Worm (Caenorhabditis elegans) whole organism, young adult: Measurements from ENCODE around the gene Y66D12A.21.

Experiments
- B0019.2 ChIP-seq: fragments of 200-800 bp; sonication (Bioruptor generic); conservative IDR thresholded peaks from 2 replicates; pipeline ENCODE4 v1.3.6; 2022; ENCODE audit warnings: missing genetic modification reagents, missing genetic modification characterization, missing compliant biosample characterization
- B0035.1 ChIP-seq: sonication (generic microtip); optimal IDR thresholded peaks from 2 replicates; lab custom pipeline; 2016; ENCODE audit warnings: missing genetic modification characterization, mild to moderate bottlenecking, missing compliant biosample characterization, missing genotype, missing genetic modification reagents
- B0336.3 ChIP-seq: fragments of 200-800 bp; sonication (Bioruptor generic); IDR thresholded peaks from 2 replicates; pipeline ENCODE4 v1.3.6; 2022; ENCODE audit warnings: missing genetic modification characterization, missing compliant biosample characterization
- D2030.7 ChIP-seq: fragments of 200-800 bp; sonication (Bioruptor generic); IDR thresholded peaks from 2 replicates; pipeline ENCODE4 v1.3.6; 2022; ENCODE audit warnings: missing genetic modification reagents, missing genetic modification characterization, missing compliant biosample characterization
- F10E7.11 ChIP-seq: sonication (generic microtip); optimal IDR thresholded peaks from 2 replicates; lab custom pipeline; 2017; ENCODE audit warnings: mild to moderate bottlenecking, missing genetic modification characterization, moderate library complexity, missing compliant biosample characterization
- F39B2.1 ChIP-seq: fragments of 200-800 bp; sonication (Bioruptor generic); IDR thresholded peaks from 2 replicates; pipeline ENCODE4 v1.3.6; 2022; ENCODE audit warnings: missing genetic modification reagents, missing genetic modification characterization, missing compliant biosample characterization
- F49E8.2 ChIP-seq: sonication (generic microtip); optimal IDR thresholded peaks from 3 replicates; lab custom pipeline; 2017; ENCODE audit warnings: missing genetic modification characterization, mild to moderate bottlenecking, missing compliant biosample characterization, antibody characterized with exemption, moderate library complexity; ENCODE audit not compliant: insufficient read depth
- F52B5.7 ChIP-seq: sonication (generic microtip); optimal IDR thresholded peaks from 2 replicates; lab custom pipeline; 2016; ENCODE audit warnings: mild to moderate bottlenecking, missing genetic modification characterization, missing compliant biosample characterization
- F57A8.1 ChIP-seq: fragments of 200-800 bp; sonication (Bioruptor generic); optimal IDR thresholded peaks from 2 replicates; lab custom pipeline; 2018; ENCODE audit warnings: mild to moderate bottlenecking, missing genetic modification characterization, moderate library complexity, missing compliant biosample characterization
- K11D2.4 ChIP-seq: fragments of 200-800 bp; sonication (Bioruptor generic); IDR thresholded peaks from 2 replicates; pipeline ENCODE4 v1.3.6; 2022; ENCODE audit warnings: missing genetic modification reagents, missing genetic modification characterization, missing compliant biosample characterization
- T07F8.4 ChIP-seq: sonication (generic microtip); optimal IDR thresholded peaks from 2 replicates; lab custom pipeline; 2016; ENCODE audit warnings: mild to moderate bottlenecking, missing genetic modification characterization, moderate library complexity, missing compliant biosample characterization
- Y53G8AR.9 ChIP-seq: fragments of 200-800 bp; sonication (Bioruptor generic); conservative IDR thresholded peaks from 2 replicates; pipeline ENCODE4 v1.3.6; 2022; ENCODE audit warnings: missing genetic modification reagents, missing genetic modification characterization, missing compliant biosample characterization
- athp-1 ChIP-seq: sonication (generic microtip); optimal IDR thresholded peaks from 2 replicates; lab custom pipeline; 2017; ENCODE audit warnings: mild to moderate bottlenecking, missing genetic modification characterization, missing compliant biosample characterization
- ceh-100 ChIP-seq: fragments of 200-800 bp; sonication (Bioruptor generic); IDR thresholded peaks from 2 replicates; pipeline ENCODE4 v1.3.6; 2022; ENCODE audit warnings: missing genetic modification reagents, missing genetic modification characterization, missing compliant biosample characterization
- ceh-79 ChIP-seq: sonication (generic microtip); optimal IDR thresholded peaks from 2 replicates; lab custom pipeline; 2017; ENCODE audit warnings: mild to moderate bottlenecking, missing genetic modification characterization, missing compliant biosample characterization
- chd-7 ChIP-seq: sonication (generic microtip); optimal IDR thresholded peaks from 2 replicates; lab custom pipeline; 2016; ENCODE audit warnings: mild to moderate bottlenecking, missing genetic modification characterization, moderate library complexity, missing compliant biosample characterization
- die-1 ChIP-seq: sonication (generic microtip); optimal IDR thresholded peaks from 2 replicates; lab custom pipeline; 2016; ENCODE audit warnings: missing genotype, mild to moderate bottlenecking, missing genetic modification characterization, missing compliant biosample characterization
- dox-1 ChIP-seq: fragments of 200-800 bp; sonication (Bioruptor generic); IDR thresholded peaks from 2 replicates; pipeline ENCODE4 v1.3.6; 2022; ENCODE audit warnings: missing genetic modification reagents, missing genetic modification characterization, missing compliant biosample characterization
- dpff-1 ChIP-seq: sonication (generic microtip); optimal IDR thresholded peaks from 2 replicates; lab custom pipeline; 2017; ENCODE audit warnings: mild to moderate bottlenecking, missing genetic modification characterization, missing compliant biosample characterization
- egl-44 ChIP-seq: fragments of 200-800 bp; sonication (Bioruptor generic); IDR thresholded peaks from 2 replicates; pipeline ENCODE4 v1.3.6; 2022; ENCODE audit warnings: missing genetic modification reagents, missing genetic modification characterization, missing compliant biosample characterization
- egrh-3 ChIP-seq: fragments of 200-800 bp; sonication (Bioruptor generic); IDR thresholded peaks from 2 replicates; pipeline ENCODE4 v1.3.6; 2022; ENCODE audit warnings: missing genetic modification reagents, missing genetic modification characterization, missing compliant biosample characterization
- ets-4 ChIP-seq: fragments of 200-800 bp; sonication (Bioruptor generic); optimal IDR thresholded peaks from 2 replicates; lab custom pipeline; 2018; ENCODE audit warnings: mild to moderate bottlenecking, missing genetic modification characterization, missing compliant biosample characterization
- hmg-1.2 ChIP-seq: fragments of 200-800 bp; sonication (Bioruptor generic); IDR thresholded peaks from 2 replicates; pipeline ENCODE4 v1.3.6; 2022; ENCODE audit warnings: missing genetic modification reagents, missing genetic modification characterization, missing compliant biosample characterization
- hmg-20 ChIP-seq: fragments of 200-800 bp; sonication (Bioruptor generic); IDR thresholded peaks from 2 replicates; pipeline ENCODE4 v1.3.6; 2022; ENCODE audit warnings: missing genetic modification reagents, missing genetic modification characterization, missing compliant biosample characterization
- lag-1 ChIP-seq: fragments of 200-800 bp; sonication (Bioruptor generic); IDR thresholded peaks from 2 replicates; pipeline ENCODE4 v1.3.6; 2022; ENCODE audit warnings: missing genetic modification reagents, missing genetic modification characterization, missing compliant biosample characterization
- let-607 ChIP-seq, 2 experiments: fragments of 200-800 bp in 1 of 2; sonication (Bioruptor generic) in 1 of 2; sonication (generic microtip) in 1 of 2; optimal IDR thresholded peaks; 2 replicates each; lab custom pipeline; 2016 to 2018; ENCODE audit warnings: mild to moderate bottlenecking in 2 of 2, missing compliant biosample characterization in 2 of 2, missing genetic modification characterization in 2 of 2, moderate library complexity in 2 of 2, missing genotype in 1 of 2
- lin-26 ChIP-seq: fragments of 200-800 bp; sonication (Bioruptor generic); IDR thresholded peaks from 2 replicates; pipeline ENCODE4 v1.3.6; 2022; ENCODE audit warnings: missing genetic modification reagents, missing genetic modification characterization, missing compliant biosample characterization
- lin-54 ChIP-seq: fragments of 200-800 bp; sonication (Bioruptor generic); optimal IDR thresholded peaks from 2 replicates; lab custom pipeline; 2018; ENCODE audit warnings: mild to moderate bottlenecking, missing genetic modification characterization, missing compliant biosample characterization
- madf-10 ChIP-seq: sonication (generic microtip); optimal IDR thresholded peaks from 2 replicates; lab custom pipeline; 2016; ENCODE audit warnings: mild to moderate bottlenecking, missing genetic modification characterization, missing compliant biosample characterization
- madf-6 ChIP-seq: fragments of 200-800 bp; sonication (Bioruptor generic); IDR thresholded peaks from 2 replicates; pipeline ENCODE4 v1.3.6; 2022; ENCODE audit warnings: missing genetic modification reagents, missing genetic modification characterization, missing compliant biosample characterization
- mcd-1 ChIP-seq: fragments of 200-800 bp; sonication (Bioruptor generic); IDR thresholded peaks from 2 replicates; pipeline ENCODE4 v1.3.6; 2022; ENCODE audit warnings: missing genetic modification reagents, missing genetic modification characterization, missing compliant biosample characterization
- nfyb-1 ChIP-seq: fragments of 200-800 bp; sonication (Bioruptor generic); IDR thresholded peaks from 2 replicates; pipeline ENCODE4 v1.3.6; 2022; ENCODE audit warnings: missing genetic modification reagents, missing genetic modification characterization, missing compliant biosample characterization
- nhr-120 ChIP-seq: fragments of 200-800 bp; sonication (Bioruptor generic); IDR thresholded peaks from 2 replicates; pipeline ENCODE4 v1.3.6; 2022; ENCODE audit warnings: missing genetic modification characterization, missing compliant biosample characterization
- nhr-80 ChIP-seq: sonication (generic microtip); optimal IDR thresholded peaks from 2 replicates; lab custom pipeline; 2016; ENCODE audit warnings: missing genetic modification characterization, missing compliant biosample characterization
- nhr-90 ChIP-seq: sonication (generic microtip); optimal IDR thresholded peaks from 2 replicates; lab custom pipeline; 2016; ENCODE audit warnings: missing genotype, mild to moderate bottlenecking, missing genetic modification characterization, missing compliant biosample characterization
- pha-4 ChIP-seq: fragments of 150-350 bp; sonication (generic microtip); optimal IDR thresholded peaks from 2 replicates; lab custom pipeline; 2014; ENCODE audit warnings: missing biosample characterization, missing genetic modification reagents, missing genetic modification characterization
- rcor-1 ChIP-seq: fragments of 200-800 bp; sonication (Bioruptor generic); IDR thresholded peaks from 2 replicates; pipeline ENCODE4 v1.3.6; 2022; ENCODE audit warnings: missing genetic modification reagents, missing genetic modification characterization, missing compliant biosample characterization
- sdz-38 ChIP-seq: sonication (generic microtip); optimal IDR thresholded peaks from 2 replicates; lab custom pipeline; 2016; ENCODE audit warnings: missing genotype, missing genetic modification characterization, missing compliant biosample characterization
- snpc-4 ChIP-seq, 5 experiments: fragments of 150-350 bp in 1 of 5; sonication (generic microtip) in 4 of 5; optimal IDR thresholded peaks; 2 replicates each; lab custom pipeline; 2014 to 2018; ENCODE audit warnings: missing genetic modification characterization in 5 of 5, missing biosample characterization in 3 of 5, antibody characterized with exemption in 2 of 5, mild to moderate bottlenecking in 2 of 5, missing compliant biosample characterization in 2 of 5, missing genotype in 2 of 5, moderate library complexity in 2 of 5, missing genetic modification reagents in 1 of 5
- tbp1 ChIP-seq: fragments of 200-800 bp; sonication (Bioruptor generic); optimal IDR thresholded peaks from 2 replicates; lab custom pipeline; 2018; ENCODE audit warnings: mild to moderate bottlenecking, missing genetic modification characterization, missing compliant biosample characterization
- tlf-1 ChIP-seq: fragments of 200-800 bp; sonication (Bioruptor generic); optimal IDR thresholded peaks from 2 replicates; lab custom pipeline; 2018; ENCODE audit warnings: mild to moderate bottlenecking, missing genetic modification characterization, missing compliant biosample characterization
- zfh-2 ChIP-seq: fragments of 200-800 bp; sonication (Bioruptor generic); conservative IDR thresholded peaks from 2 replicates; pipeline ENCODE4 v1.3.6; 2022; ENCODE audit warnings: missing genetic modification reagents, missing genetic modification characterization, missing compliant biosample characterization
- ztf-18 ChIP-seq: sonication (generic microtip); optimal IDR thresholded peaks from 2 replicates; lab custom pipeline; 2016; ENCODE audit warnings: missing genotype, mild to moderate bottlenecking, missing genetic modification characterization, missing compliant biosample characterization

Gene Y66D12A.21

ce11 chrIII:11465394-11465948, 39.6 kb downstream of the Y66D12A.21 start:
- TF ChIP-seq egl-44 (GFP tag; lab: Robert Waterston, UW) (no peak), dox-1 (GFP tag; lab: Robert Waterston, UW) (0 out of 2 replicates have a peak, but pooled peaks have one; percentile 45), B0336.3 (GFP tag; lab: Robert Waterston, UW) (0 out of 2 replicates have a peak, but pooled peaks have one; percentile 11), let-607 (tag; optimal IDR thresholded peaks at IDR 0.05; lab: Kevin White, UChicago) (peak; percentile 35 to 65), die-1 (no peak), nhr-80 (tag; lab: Kevin White, UChicago) (peak; percentile 87), ets-4 (GFP tag; lab: Kevin White, UChicago) (peak; percentile 25), nhr-90 (tag; lab: Kevin White, UChicago) (peak; percentile 11), snpc-4 (GFP tag; optimal IDR thresholded peaks at IDR 0.05; lab: Kevin White, UChicago) (no peak), snpc-4 (tag; optimal IDR thresholded peaks at IDR 0.05; lab: Kevin White, UChicago) (peak; percentile 59 to 92 (median 88))
- TF ChIP-seq, all 124 proteins: peak for 7

DNA sequence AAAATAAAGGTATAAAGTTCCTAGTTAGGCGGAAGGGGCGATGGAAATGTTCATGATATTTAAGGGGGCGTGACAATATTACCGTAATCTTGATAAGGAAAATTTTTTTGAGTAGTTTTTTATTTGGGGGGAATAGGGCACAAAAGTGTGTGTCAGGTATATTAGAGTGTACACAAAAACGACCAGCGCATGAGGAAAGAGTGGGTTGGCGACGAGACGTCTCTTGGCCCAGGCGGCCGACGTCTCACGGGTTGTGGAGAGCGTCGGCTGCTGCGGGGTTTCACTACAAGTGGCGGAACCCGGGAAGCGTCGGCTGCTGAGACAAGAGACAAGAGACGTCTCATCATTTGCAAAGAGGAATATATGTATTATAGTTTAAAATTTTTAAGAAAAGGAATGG, 41.4 kb downstream of the Y66D12A.21 start:
- TF ChIP-seq rcor-1 (GFP tag; lab: Robert Waterston, UW) = peak; percentile 26; the same call in 1 of the 2 replicates
- no peak for TF ChIP-seq lag-1 (GFP tag; lab: Robert Waterston, UW)
- peak; percentile 59; the same call in 1 of the 2 replicates for TF ChIP-seq lin-26 (GFP tag; lab: Robert Waterston, UW)
- TF ChIP-seq tlf-1 = peak; percentile 23
- no peak for TF ChIP-seq B0019.2 (GFP tag; lab: Robert Waterston, UW)
- peak; percentile 64 for TF ChIP-seq nhr-80 (tag; lab: Kevin White, UChicago)
- TF ChIP-seq K11D2.4 (GFP tag; lab: Robert Waterston, UW) = no peak
- TF ChIP-seq nhr-120 = no peak
- peak; percentile 93 for TF ChIP-seq snpc-4 (GFP tag; optimal IDR thresholded peaks at IDR 0.05; lab: Kevin White, UChicago)
- peak; percentile 98 to 99 (median 99) for TF ChIP-seq snpc-4 (tag; optimal IDR thresholded peaks at IDR 0.05; lab: Kevin White, UChicago)
- TF ChIP-seq nhr-90 (tag; lab: Kevin White, UChicago) = peak; percentile 36
- TF ChIP-seq sdz-38 (tag; lab: Kevin White, UChicago) = no peak
- no peak for TF ChIP-seq F57A8.1 (GFP tag; lab: Kevin White, UChicago)
- TF ChIP-seq nfyb-1 (GFP tag; lab: Robert Waterston, UW) = peak; percentile 78; the same call in 1 of the 2 replicates
- TF ChIP-seq lin-54 (GFP tag; lab: Kevin White, UChicago) = peak; percentile 18
- no peak for TF ChIP-seq F10E7.11 (tag; lab: Kevin White, UChicago)
- peak; percentile 84 for TF ChIP-seq egrh-3 (GFP tag; lab: Robert Waterston, UW)
- peak; percentile 97 for TF ChIP-seq zfh-2 (GFP tag; lab: Robert Waterston, UW)
- TF ChIP-seq mcd-1 (GFP tag; lab: Robert Waterston, UW) = peak; percentile 68
- TF ChIP-seq T07F8.4 (tag; lab: Kevin White, UChicago) = no peak
- peak; percentile 73 for TF ChIP-seq hmg-1.2 (GFP tag; lab: Robert Waterston, UW)
- TF ChIP-seq ets-4 (GFP tag; lab: Kevin White, UChicago) = peak; percentile 24
- no peak for TF ChIP-seq madf-6 (GFP tag; lab: Robert Waterston, UW)
- TF ChIP-seq ztf-18 = peak; percentile 14
- peak; percentile 6 for TF ChIP-seq tbp1 (GFP tag; lab: Kevin White, UChicago)
- no peak for TF ChIP-seq ceh-100 (GFP tag; lab: Robert Waterston, UW)
- TF ChIP-seq Y53G8AR.9 = 0 out of 2 replicates have a peak, but pooled peaks have one; percentile 35
- no peak for TF ChIP-seq F39B2.1 (GFP tag; lab: Robert Waterston, UW)
- TF ChIP-seq hmg-20 (GFP tag; lab: Robert Waterston, UW) = 0 out of 2 replicates have a peak, but pooled peaks have one; percentile 13
- TF ChIP-seq let-607 (tag; optimal IDR thresholded peaks at IDR 0.05; lab: Kevin White, UChicago) = peak in 1 of 2 experiments; percentile 57
- TF ChIP-seq dpff-1 (tag; lab: Kevin White, UChicago) = no peak
- TF ChIP-seq athp-1 (tag; lab: Kevin White, UChicago) = peak; percentile 22
- TF ChIP-seq pha-4 (tag; lab: Kevin White, UChicago) = no peak
- peak; percentile 41 for TF ChIP-seq B0035.1 (tag; lab: Kevin White, UChicago)
- TF ChIP-seq die-1 = peak; percentile 14
- TF ChIP-seq ceh-79 (tag; lab: Kevin White, UChicago) = peak; percentile 59
- TF ChIP-seq F49E8.2 (tag; lab: Kevin White, UChicago) = no peak
- peak; percentile 81 for TF ChIP-seq dox-1 (GFP tag; lab: Robert Waterston, UW)
- peak; percentile 72 for TF ChIP-seq madf-10 (tag; lab: Kevin White, UChicago)
- TF ChIP-seq F52B5.7 = peak; percentile 46
- peak; percentile 49 for TF ChIP-seq chd-7 (tag; lab: Kevin White, UChicago)
- TF ChIP-seq D2030.7 = no peak
